Fruit fly (Drosophila melanogaster) whole organism, embryonic: ENCODE data around the gene CG12206.

Source experiments
- Aef1 ChIP-seq: fragments of 200-800 bp; sonication (Bioruptor generic); IDR thresholded peaks from 3 replicates; pipeline ENCODE4 v1.3.6; 2022; ENCODE audit warnings: missing biosample characterization, missing genetic modification characterization
- Atf3 ChIP-seq: fragments of 200-800 bp; sonication (Bioruptor generic); optimal IDR thresholded peaks from 3 replicates; lab custom pipeline; 2016; ENCODE audit warnings: missing biosample characterization, missing genetic modification characterization
- Blimp-1 ChIP-seq: fragments of 200-800 bp; sonication (Bioruptor generic); optimal IDR thresholded peaks from 3 replicates; lab custom pipeline; 2018; ENCODE audit warnings: missing biosample characterization, missing genetic modification characterization, mild to moderate bottlenecking, moderate library complexity, missing genetic modification reagents
- CG10654 ChIP-seq: fragments of 200-800 bp; sonication (Bioruptor generic); optimal IDR thresholded peaks from 2 replicates; lab custom pipeline; 2016; ENCODE audit warnings: missing biosample characterization, missing genetic modification characterization
- CG11696 ChIP-seq: fragments of 200-800 bp; sonication (Bioruptor generic); IDR thresholded peaks from 2 replicates; pipeline ENCODE4 v1.3.6; 2022; ENCODE audit warnings: missing biosample characterization, missing genetic modification characterization
- CG1233 ChIP-seq: fragments of 200-800 bp; sonication (Bioruptor generic); optimal IDR thresholded peaks from 4 replicates; lab custom pipeline; 2018; ENCODE audit warnings: missing biosample characterization, mild to moderate bottlenecking, missing genetic modification characterization
- CG13287 ChIP-seq: fragments of 200-800 bp; sonication (Bioruptor generic); IDR thresholded peaks from 2 replicates; pipeline ENCODE4 v1.3.6; 2022; ENCODE audit warnings: missing biosample characterization, missing genetic modification characterization; ENCODE audit not compliant: partially characterized antibody
- CG14441 ChIP-seq: fragments of 200-800 bp; sonication (Bioruptor generic); IDR thresholded peaks from 2 replicates; pipeline ENCODE4 v1.3.6; 2022; ENCODE audit warnings: missing biosample characterization, missing genetic modification characterization
- CG14860 ChIP-seq: fragments of 200-800 bp; sonication (Bioruptor generic); IDR thresholded peaks from 3 replicates; pipeline ENCODE4 v1.3.6; 2022; ENCODE audit warnings: missing biosample characterization, missing genetic modification characterization; ENCODE audit not compliant: partially characterized antibody
- CG17385 ChIP-seq: fragments of 200-800 bp; sonication (Bioruptor generic); optimal IDR thresholded peaks from 3 replicates; lab custom pipeline; 2018; ENCODE audit warnings: missing biosample characterization, mild to moderate bottlenecking, missing genetic modification characterization
- CG17802 ChIP-seq: fragments of 200-800 bp; sonication (Bioruptor generic); optimal IDR thresholded peaks from 2 replicates; lab custom pipeline; 2018; ENCODE audit warnings: missing biosample characterization, mild to moderate bottlenecking, missing genetic modification characterization, moderate library complexity
- CG18011 ChIP-seq: fragments of 200-800 bp; sonication (Bioruptor generic); optimal IDR thresholded peaks from 2 replicates; lab custom pipeline; 2017; ENCODE audit warnings: missing biosample characterization, missing genetic modification characterization, mild to moderate bottlenecking, moderate library complexity, missing genotype
- CG31224 ChIP-seq: fragments of 200-800 bp; sonication (Bioruptor generic); IDR thresholded peaks from 2 replicates; pipeline ENCODE4 v1.3.6; 2022; ENCODE audit warnings: missing biosample characterization, missing genetic modification characterization
- CG4854 ChIP-seq: fragments of 200-800 bp; sonication (Bioruptor generic); optimal IDR thresholded peaks from 2 replicates; lab custom pipeline; 2016; ENCODE audit warnings: missing biosample characterization, missing genetic modification characterization, inconsistent platforms
- CG6175 ChIP-seq: fragments of 200-800 bp; sonication (Bioruptor generic); IDR thresholded peaks from 3 replicates; pipeline ENCODE4 v1.3.6; 2022; ENCODE audit warnings: missing biosample characterization, missing genetic modification characterization
- CG6254 ChIP-seq: fragments of 200-800 bp; sonication (Bioruptor generic); optimal IDR thresholded peaks from 3 replicates; lab custom pipeline; 2017; ENCODE audit warnings: mild to moderate bottlenecking, missing biosample characterization, missing genetic modification reagents, missing genetic modification characterization
- Dek ChIP-seq: fragments of 200-800 bp; sonication (Bioruptor generic); optimal IDR thresholded peaks from 3 replicates; lab custom pipeline; 2019; ENCODE audit warnings: missing biosample characterization, mild to moderate bottlenecking, missing genetic modification characterization, moderate library complexity
- Dip3 ChIP-seq: fragments of 200-800 bp; sonication (Bioruptor generic); optimal IDR thresholded peaks from 3 replicates; lab custom pipeline; 2016; ENCODE audit warnings: missing biosample characterization, missing genetic modification characterization
- E2f2 ChIP-seq: fragments of 200-800 bp; sonication (Bioruptor generic); IDR thresholded peaks from 2 replicates; pipeline ENCODE4 v1.3.6; 2022; ENCODE audit warnings: missing biosample characterization, missing genetic modification characterization
- ERR ChIP-seq: fragments of 200-800 bp; sonication (Bioruptor generic); optimal IDR thresholded peaks from 2 replicates; lab custom pipeline; 2016; ENCODE audit warnings: missing biosample characterization, missing genetic modification characterization
- Gsc ChIP-seq: fragments of 200-800 bp; sonication (Bioruptor generic); IDR thresholded peaks from 2 replicates; pipeline ENCODE4 v1.3.6; 2022; ENCODE audit warnings: missing biosample characterization, missing genetic modification characterization
- HLH3B ChIP-seq: fragments of 200-800 bp; sonication (Bioruptor generic); IDR thresholded peaks from 2 replicates; pipeline ENCODE4 v1.3.6; 2022; ENCODE audit warnings: missing biosample characterization, missing genetic modification characterization
- Jarid2 ChIP-seq: fragments of 200-800 bp; sonication (Bioruptor generic); optimal IDR thresholded peaks from 3 replicates; lab custom pipeline; 2017; ENCODE audit warnings: mild to moderate bottlenecking, missing biosample characterization, missing genetic modification reagents, missing genetic modification characterization
- Kr ChIP-seq: fragments of 200-800 bp; sonication (Bioruptor generic); optimal IDR thresholded peaks from 2 replicates; lab custom pipeline; 2017; ENCODE audit warnings: missing biosample characterization, mild to moderate bottlenecking, missing genetic modification characterization
- Mad ChIP-seq: fragments of 200-800 bp; sonication (Bioruptor generic); optimal IDR thresholded peaks from 2 replicates; lab custom pipeline; 2016; ENCODE audit warnings: missing biosample characterization, missing genetic modification characterization
- NC2β ChIP-seq: fragments of 200-800 bp; sonication (Bioruptor generic); optimal IDR thresholded peaks from 2 replicates; lab custom pipeline; 2016; ENCODE audit warnings: missing biosample characterization, missing genetic modification characterization
- Nf-YB ChIP-seq: fragments of 200-800 bp; sonication (Bioruptor generic); optimal IDR thresholded peaks from 3 replicates; lab custom pipeline; 2019; ENCODE audit warnings: missing biosample characterization, mild to moderate bottlenecking, missing genetic modification characterization, moderate library complexity
- Scr ChIP-seq: fragments of 200-800 bp; sonication (Bioruptor generic); IDR thresholded peaks from 2 replicates; pipeline ENCODE4 v1.3.6; 2022; ENCODE audit warnings: missing biosample characterization, missing genetic modification characterization; ENCODE audit not compliant: partially characterized antibody
- Side ChIP-seq: fragments of 200-800 bp; sonication (Bioruptor generic); optimal IDR thresholded peaks from 2 replicates; lab custom pipeline; 2016; ENCODE audit warnings: missing biosample characterization, missing genetic modification characterization
- Vsx1 ChIP-seq: fragments of 200-800 bp; sonication (Bioruptor generic); optimal IDR thresholded peaks from 2 replicates; lab custom pipeline; 2017; ENCODE audit warnings: missing biosample characterization, mild to moderate bottlenecking, missing genetic modification characterization, missing genetic modification reagents
- az2 ChIP-seq: fragments of 200-800 bp; sonication (Bioruptor generic); optimal IDR thresholded peaks from 3 replicates; lab custom pipeline; 2016; ENCODE audit warnings: missing biosample characterization, missing genetic modification characterization
- chinmo ChIP-seq: fragments of 200-800 bp; sonication (Bioruptor generic); IDR thresholded peaks from 4 replicates; pipeline ENCODE4 v1.3.6; 2022; ENCODE audit warnings: missing biosample characterization, missing genetic modification characterization; ENCODE audit not compliant: partially characterized antibody
- en ChIP-seq: fragments of 200-800 bp; sonication (Bioruptor generic); optimal IDR thresholded peaks from 2 replicates; lab custom pipeline; 2016; ENCODE audit warnings: missing biosample characterization, missing genetic modification characterization
- gfzf ChIP-seq: fragments of 200-800 bp; sonication (Bioruptor generic); optimal IDR thresholded peaks from 2 replicates; lab custom pipeline; 2016; ENCODE audit warnings: missing biosample characterization, mild to moderate bottlenecking, missing genetic modification characterization, moderate library complexity
- h ChIP-seq: fragments of >200 bp; optimal IDR thresholded peaks from 2 replicates; lab custom pipeline; 2017
- hbn ChIP-seq: fragments of 200-800 bp; sonication (Bioruptor generic); IDR thresholded peaks from 2 replicates; pipeline ENCODE4 v1.3.6; 2022; ENCODE audit warnings: missing biosample characterization, missing genetic modification characterization; ENCODE audit not compliant: partially characterized antibody
- kah ChIP-seq: fragments of 200-800 bp; sonication (Bioruptor generic); optimal IDR thresholded peaks from 2 replicates; lab custom pipeline; 2018; ENCODE audit warnings: missing biosample characterization, mild to moderate bottlenecking, missing genetic modification characterization
- klu ChIP-seq: fragments of 200-800 bp; sonication (Bioruptor generic); IDR thresholded peaks from 2 replicates; pipeline ENCODE4 v1.3.6; 2022; ENCODE audit warnings: missing biosample characterization, missing genetic modification characterization
- lbe ChIP-seq: fragments of 200-800 bp; sonication (Bioruptor generic); optimal IDR thresholded peaks from 2 replicates; lab custom pipeline; 2016; ENCODE audit warnings: missing biosample characterization, mild to moderate bottlenecking, missing genetic modification characterization
- lola ChIP-seq, 3 experiments: fragments of >200 bp in 2 of 3; fragments of 200-800 bp in 1 of 3; sonication (Bioruptor generic) in 1 of 3; optimal IDR thresholded peaks; 2 replicates each; lab custom pipeline; 2017 to 2019; ENCODE audit warnings: missing biosample characterization in 3 of 3, missing genetic modification characterization in 3 of 3, mild to moderate bottlenecking in 1 of 3, moderate library complexity in 1 of 3
- lov ChIP-seq, 2 experiments: fragments of 200-800 bp in 1 of 2; fragments of >200 bp in 1 of 2; sonication (Bioruptor generic) in 1 of 2; IDR thresholded peaks in 1 of 2; optimal IDR thresholded peaks in 1 of 2; 2 replicates in 1 of 2; 3 replicates in 1 of 2; pipeline versions ENCODE4 v1.3.6 to Lab custom; 2017 to 2022; ENCODE audit warnings: missing biosample characterization in 1 of 2, missing genetic modification characterization in 1 of 2
- phol ChIP-seq: fragments of 200-800 bp; sonication (Bioruptor generic); optimal IDR thresholded peaks from 3 replicates; lab custom pipeline; 2018; ENCODE audit warnings: missing biosample characterization, mild to moderate bottlenecking, missing genetic modification characterization, moderate library complexity
- ranshi ChIP-seq: fragments of 200-800 bp; sonication (Bioruptor generic); IDR thresholded peaks from 2 replicates; pipeline ENCODE4 v1.3.6; 2022; ENCODE audit warnings: missing biosample characterization, missing genetic modification characterization
- sug ChIP-seq: fragments of 200-800 bp; optimal IDR thresholded peaks from 2 replicates; lab custom pipeline; 2019; ENCODE audit warnings: missing biosample characterization, mild to moderate bottlenecking, missing genetic modification characterization, moderate library complexity
- ttk ChIP-seq: fragments of 200-800 bp; sonication (Bioruptor generic); IDR thresholded peaks from 2 replicates; pipeline ENCODE4 v2.1.2; 2022; ENCODE audit warnings: missing biosample characterization, missing genetic modification characterization
- unc-4 ChIP-seq: fragments of 200-800 bp; sonication (Bioruptor generic); IDR thresholded peaks from 2 replicates; pipeline ENCODE4 v1.3.6; 2022; ENCODE audit warnings: missing biosample characterization, missing genetic modification characterization; ENCODE audit not compliant: partially characterized antibody
- unpg ChIP-seq: fragments of 200-800 bp; sonication (Bioruptor generic); optimal IDR thresholded peaks from 3 replicates; lab custom pipeline; 2018; ENCODE audit warnings: missing biosample characterization, mild to moderate bottlenecking, missing genetic modification characterization, moderate library complexity

CG12206 gene

dm6 chrX:3474476-3475439, at the start of gene CG12206 (continued):
- TF ChIP-seq Blimp-1 (GFP tag; lab: Kevin White, UChicago) (peak; percentile 46), ERR (no peak), lola (GFP tag; optimal IDR thresholded peaks at IDR 0.05; lab: Kevin White, UChicago) (peak in 1 of 3 experiments; percentile 49), CG14441 (GFP tag; lab: Robert Waterston, UW) (peak; percentile 53; the same call in 1 of the 2 replicates), E2f2 (GFP tag; lab: Robert Waterston, UW) (peak; percentile 25; the same call in 1 of the 2 replicates), chinmo (GFP tag; lab: Robert Waterston, UW) (peak; percentile 71; the same call in 2 of the 4 replicates), Scr (GFP tag; lab: Robert Waterston, UW) (no peak), kah (GFP tag; lab: Kevin White, UChicago) (no peak), CG10654 (GFP tag; lab: Kevin White, UChicago) (no peak), CG11696 (GFP tag; lab: Robert Waterston, UW) (no peak), h (lab: Kevin White, UChicago) (no peak), CG14860 (GFP tag; lab: Robert Waterston, UW) (no peak), CG4854 (no peak), CG6175 (peak; percentile 93), unpg (GFP tag; lab: Kevin White, UChicago) (peak; percentile 57), Jarid2 (no peak), Vsx1 (peak; percentile 77), unc-4 (GFP tag; lab: Robert Waterston, UW) (no peak), Dip3 (GFP tag; lab: Kevin White, UChicago) (no peak), en (GFP tag; lab: Kevin White, UChicago) (no peak), CG1233 (peak; percentile 52), HLH3B (GFP tag; lab: Robert Waterston, UW) (peak; percentile 46; the same call in 1 of the 2 replicates), Dek (tag; lab: Kevin White, UChicago) (peak; percentile 54), CG13287 (GFP tag; lab: Robert Waterston, UW) (no peak), CG17385 (GFP tag; lab: Kevin White, UChicago) (peak; percentile 66), Nf-YB (GFP tag; lab: Kevin White, UChicago) (peak; percentile 9), Aef1 (GFP tag; lab: Robert Waterston, UW) (peak; percentile 42; the same call in 1 of the 3 replicates), Side (no peak), Mad (GFP tag; lab: Kevin White, UChicago) (no peak), az2 (GFP tag; lab: Kevin White, UChicago) (peak; percentile 28), NC2β (no peak), Gsc (no peak), ranshi (GFP tag; lab: Robert Waterston, UW) (peak; percentile 60; the same call in 1 of the 2 replicates), CG17802 (tag; lab: Kevin White, UChicago) (no peak), Atf3 (GFP tag; lab: Kevin White, UChicago) (no peak), CG18011 (no peak), sug (tag; lab: Kevin White, UChicago) (peak; percentile 39), gfzf (no peak), CG6254 (GFP tag; lab: Kevin White, UChicago) (peak; percentile 25), lov (optimal IDR thresholded peaks at IDR 0.05; lab: Kevin White, UChicago) (no peak), lov (GFP tag; IDR thresholded peaks at IDR 0.05; lab: Robert Waterston, UW) (no peak), lbe (GFP tag; lab: Kevin White, UChicago) (peak; percentile 20), phol (tag; lab: Kevin White, UChicago) (peak; percentile 66), ttk (GFP tag; lab: Robert Waterston, UW) (peak; percentile 59), CG31224 (0 out of 2 replicates have a peak, but pooled peaks have one; percentile 27), hbn (GFP tag; lab: Robert Waterston, UW) (no peak), Kr (GFP tag; lab: Kevin White, UChicago) (no peak), klu (GFP tag; lab: Robert Waterston, UW) (no peak)
